Worm (Caenorhabditis elegans) whole organism, L2 larva: Measurements from ENCODE around the gene C51E3.6.
A peak's percentile ranks its signal among the peaks of the same experiment; 100 is the strongest.

Source experiments
- C34F6.9 ChIP-seq: fragments of 150-350 bp; optimal IDR thresholded peaks from 2 replicates; lab custom pipeline; 2014; ENCODE audit warnings: missing biosample characterization, missing genetic modification characterization
- F13H6.1 ChIP-seq: sonication (generic microtip); optimal IDR thresholded peaks from 2 replicates; lab custom pipeline; 2016; ENCODE audit warnings: missing genetic modification characterization, missing compliant biosample characterization
- R02D3.7 ChIP-seq: fragments of 150-350 bp; optimal IDR thresholded peaks from 2 replicates; lab custom pipeline; 2014; ENCODE audit warnings: missing biosample characterization, missing genetic modification characterization
- Y55F3AM.14 ChIP-seq: fragments of 200-800 bp; sonication (Bioruptor generic); optimal IDR thresholded peaks from 2 replicates; lab custom pipeline; 2018; ENCODE audit warnings: mild to moderate bottlenecking, missing genetic modification characterization, missing compliant biosample characterization
- ZK546.5 ChIP-seq: sonication (generic microtip); optimal IDR thresholded peaks from 2 replicates; lab custom pipeline; 2017; ENCODE audit warnings: missing biosample characterization, missing genetic modification characterization
- alr-1 ChIP-seq: fragments of 150-350 bp; optimal IDR thresholded peaks from 2 replicates; lab custom pipeline; 2014; ENCODE audit warnings: missing biosample characterization, missing genetic modification characterization
- aly-2 ChIP-seq: fragments of 150-350 bp; optimal IDR thresholded peaks from 2 replicates; lab custom pipeline; 2014; ENCODE audit warnings: missing biosample characterization, missing genetic modification characterization
- ama-1 ChIP-seq: fragments of 150-350 bp; optimal IDR thresholded peaks from 2 replicates; lab custom pipeline; 2018; ENCODE audit warnings: inconsistent platforms
- blmp-1 ChIP-seq: sonication (generic microtip); optimal IDR thresholded peaks from 2 replicates; lab custom pipeline; 2017; ENCODE audit warnings: missing genetic modification characterization, mild to moderate bottlenecking, missing compliant biosample characterization, antibody characterized with exemption, moderate library complexity; ENCODE audit not compliant: insufficient read depth
- ceh-16 ChIP-seq: fragments of 150-350 bp; optimal IDR thresholded peaks from 2 replicates; lab custom pipeline; 2014; ENCODE audit warnings: missing biosample characterization, missing genetic modification characterization
- ceh-82 ChIP-seq: fragments of 150-350 bp; optimal IDR thresholded peaks from 2 replicates; lab custom pipeline; 2014; ENCODE audit warnings: missing biosample characterization, missing genetic modification characterization
- crh-2 ChIP-seq: sonication (generic microtip); optimal IDR thresholded peaks from 2 replicates; lab custom pipeline; 2017; ENCODE audit warnings: missing biosample characterization, missing genetic modification characterization
- dmd-4 ChIP-seq: sonication (generic microtip); optimal IDR thresholded peaks from 2 replicates; lab custom pipeline; 2017; ENCODE audit warnings: missing biosample characterization, missing genetic modification characterization
- egl-27 ChIP-seq: sonication (generic microtip); optimal IDR thresholded peaks from 3 replicates; lab custom pipeline; 2017; ENCODE audit warnings: missing biosample characterization, missing genetic modification reagents, missing genetic modification characterization
- elt-1 ChIP-seq: fragments of 150-350 bp; optimal IDR thresholded peaks from 2 replicates; lab custom pipeline; 2014; ENCODE audit warnings: missing biosample characterization, missing genetic modification characterization
- elt-3 ChIP-seq: sonication (generic microtip); optimal IDR thresholded peaks from 2 replicates; lab custom pipeline; 2017; ENCODE audit warnings: missing biosample characterization, missing genetic modification characterization
- fos-1 ChIP-seq: fragments of 150-350 bp; optimal IDR thresholded peaks from 2 replicates; lab custom pipeline; 2014; ENCODE audit warnings: missing biosample characterization, missing genetic modification characterization
- gmeb-1 ChIP-seq: fragments of 150-350 bp; optimal IDR thresholded peaks from 2 replicates; lab custom pipeline; 2014; ENCODE audit warnings: missing biosample characterization, missing genetic modification characterization
- lin-11 ChIP-seq: fragments of 150-350 bp; sonication (generic microtip); optimal IDR thresholded peaks from 2 replicates; lab custom pipeline; 2014; ENCODE audit warnings: missing biosample characterization, missing genetic modification characterization, inconsistent platforms, mixed read lengths
- lin-13 ChIP-seq: fragments of 150-350 bp; optimal IDR thresholded peaks from 2 replicates; lab custom pipeline; 2014; ENCODE audit warnings: missing biosample characterization, missing genetic modification reagents, missing genetic modification characterization
- lin-39 ChIP-seq: fragments of 150-350 bp; optimal IDR thresholded peaks from 2 replicates; lab custom pipeline; 2014; ENCODE audit warnings: missing biosample characterization, missing genetic modification reagents, missing genetic modification characterization
- lsy-2 ChIP-seq, 2 experiments: fragments of 150-350 bp in 1 of 2; sonication (generic microtip) in 1 of 2; optimal IDR thresholded peaks; 2 replicates each; lab custom pipeline; 2014 to 2017; ENCODE audit warnings: missing biosample characterization in 2 of 2, missing genetic modification characterization in 2 of 2
- mab-5 ChIP-seq: fragments of 150-350 bp; optimal IDR thresholded peaks from 2 replicates; lab custom pipeline; 2014; ENCODE audit warnings: missing biosample characterization, missing genetic modification characterization
- mbf-1 ChIP-seq: sonication (generic microtip); optimal IDR thresholded peaks from 2 replicates; lab custom pipeline; 2017; ENCODE audit warnings: missing biosample characterization, missing genetic modification characterization
- mdl-1 ChIP-seq, 2 experiments: fragments of 150-350 bp in 1 of 2; sonication (generic microtip) in 1 of 2; optimal IDR thresholded peaks; 2 replicates each; lab custom pipeline; 2017; ENCODE audit warnings: missing biosample characterization in 2 of 2, missing genetic modification characterization in 2 of 2
- nhr-10 ChIP-seq: sonication (generic microtip); optimal IDR thresholded peaks from 2 replicates; lab custom pipeline; 2017; ENCODE audit warnings: missing biosample characterization, missing genetic modification characterization
- nhr-11 ChIP-seq: fragments of 150-350 bp; optimal IDR thresholded peaks from 2 replicates; lab custom pipeline; 2014; ENCODE audit warnings: missing biosample characterization, missing genetic modification characterization
- nhr-12 ChIP-seq: fragments of 150-350 bp; optimal IDR thresholded peaks from 2 replicates; lab custom pipeline; 2014; ENCODE audit warnings: missing biosample characterization, missing genetic modification characterization
- nhr-129 ChIP-seq: fragments of 150-350 bp; optimal IDR thresholded peaks from 2 replicates; lab custom pipeline; 2014; ENCODE audit warnings: missing biosample characterization, missing genetic modification characterization
- nhr-21 ChIP-seq: fragments of 150-350 bp; optimal IDR thresholded peaks from 2 replicates; lab custom pipeline; 2014; ENCODE audit warnings: missing biosample characterization, missing genetic modification characterization
- nhr-23 ChIP-seq: fragments of 150-350 bp; optimal IDR thresholded peaks from 2 replicates; lab custom pipeline; 2014; ENCODE audit warnings: missing biosample characterization, missing genetic modification reagents, missing genetic modification characterization
- nhr-237 ChIP-seq: fragments of 150-350 bp; optimal IDR thresholded peaks from 2 replicates; lab custom pipeline; 2014; ENCODE audit warnings: missing biosample characterization, missing genetic modification characterization
- nhr-25 ChIP-seq: fragments of 150-350 bp; sonication (generic microtip); optimal IDR thresholded peaks from 3 replicates; lab custom pipeline; 2014; ENCODE audit warnings: missing biosample characterization, missing genetic modification characterization
- nhr-6 ChIP-seq: fragments of 150-350 bp; optimal IDR thresholded peaks from 2 replicates; lab custom pipeline; 2014; ENCODE audit warnings: missing biosample characterization, missing genetic modification characterization
- nhr-77 ChIP-seq: fragments of 150-350 bp; optimal IDR thresholded peaks from 2 replicates; lab custom pipeline; 2014; ENCODE audit warnings: missing biosample characterization, missing genetic modification characterization
- peb-1 ChIP-seq: fragments of 150-350 bp; optimal IDR thresholded peaks from 2 replicates; lab custom pipeline; 2014; ENCODE audit warnings: missing biosample characterization, missing genetic modification characterization
- sem-4 ChIP-seq: fragments of 150-350 bp; optimal IDR thresholded peaks from 2 replicates; lab custom pipeline; 2014; ENCODE audit warnings: missing biosample characterization, missing genetic modification reagents, missing genetic modification characterization
- skn-1 ChIP-seq: sonication (generic microtip); optimal IDR thresholded peaks from 2 replicates; lab custom pipeline; 2017; ENCODE audit warnings: missing biosample characterization, missing genetic modification characterization
- sma-3 ChIP-seq: sonication (generic microtip); optimal IDR thresholded peaks from 2 replicates; lab custom pipeline; 2016; ENCODE audit warnings: missing genetic modification reagents, missing genetic modification characterization, missing compliant biosample characterization
- sma-9 ChIP-seq, 2 experiments: fragments of 150-350 bp in 1 of 2; sonication (generic microtip) in 1 of 2; optimal IDR thresholded peaks; 2 replicates each; lab custom pipeline; 2014 to 2016; ENCODE audit warnings: missing genetic modification characterization in 2 of 2, mild to moderate bottlenecking in 1 of 2, missing biosample characterization in 1 of 2, missing compliant biosample characterization in 1 of 2, missing genetic modification reagents in 1 of 2, moderate library complexity in 1 of 2
- snpc-4 ChIP-seq: fragments of 150-350 bp; optimal IDR thresholded peaks from 2 replicates; lab custom pipeline; 2014; ENCODE audit warnings: missing biosample characterization, missing genetic modification characterization
- unc-39 ChIP-seq: fragments of 150-350 bp; optimal IDR thresholded peaks from 2 replicates; lab custom pipeline; 2014; ENCODE audit warnings: missing biosample characterization, missing genetic modification characterization
- unc-55 ChIP-seq: fragments of 150-350 bp; sonication (generic microtip); optimal IDR thresholded peaks from 3 replicates; lab custom pipeline; 2014; ENCODE audit warnings: missing biosample characterization, missing genetic modification reagents, missing genetic modification characterization
- unc-62 ChIP-seq: fragments of 150-350 bp; optimal IDR thresholded peaks from 2 replicates; lab custom pipeline; 2014; ENCODE audit warnings: missing biosample characterization, missing genetic modification reagents, missing genetic modification characterization
- zag-1 ChIP-seq: fragments of 150-350 bp; optimal IDR thresholded peaks from 2 replicates; lab custom pipeline; 2014; ENCODE audit warnings: missing biosample characterization, missing genetic modification characterization
- ztf-1 ChIP-seq: fragments of 200-800 bp; sonication (Bioruptor generic); conservative IDR thresholded peaks from 2 replicates; pipeline ENCODE4 v1.3.6; 2022; ENCODE audit warnings: missing genetic modification characterization, missing compliant biosample characterization
- ztf-11 ChIP-seq: sonication (generic microtip); optimal IDR thresholded peaks from 2 replicates; lab custom pipeline; 2017; ENCODE audit warnings: missing biosample characterization, missing genetic modification characterization
- ztf-4 ChIP-seq: fragments of 150-350 bp; optimal IDR thresholded peaks from 2 replicates; lab custom pipeline; 2014; ENCODE audit warnings: missing biosample characterization, missing genetic modification characterization

Gene C51E3.6

ce11 chrV:10206502-10206901 is 40.2 kb upstream of the C51E3.6 start, which contains the start of gene rpc-25:
rpc-25 (minus strand) TSS chrV:10206602.
- no peak for TF ChIP-seq nhr-77 (tag; lab: Kevin White, UChicago)
- TF ChIP-seq ztf-11 (tag; lab: Kevin White, UChicago) = no peak
- no peak for TF ChIP-seq nhr-25 (tag; lab: Kevin White, UChicago)
- no peak for TF ChIP-seq aly-2 (tag; lab: Kevin White, UChicago)
- TF ChIP-seq mbf-1 = no peak
- TF ChIP-seq peb-1 = no peak
- no peak for TF ChIP-seq skn-1
- TF ChIP-seq, all 48 proteins: peak for 0

DNA sequence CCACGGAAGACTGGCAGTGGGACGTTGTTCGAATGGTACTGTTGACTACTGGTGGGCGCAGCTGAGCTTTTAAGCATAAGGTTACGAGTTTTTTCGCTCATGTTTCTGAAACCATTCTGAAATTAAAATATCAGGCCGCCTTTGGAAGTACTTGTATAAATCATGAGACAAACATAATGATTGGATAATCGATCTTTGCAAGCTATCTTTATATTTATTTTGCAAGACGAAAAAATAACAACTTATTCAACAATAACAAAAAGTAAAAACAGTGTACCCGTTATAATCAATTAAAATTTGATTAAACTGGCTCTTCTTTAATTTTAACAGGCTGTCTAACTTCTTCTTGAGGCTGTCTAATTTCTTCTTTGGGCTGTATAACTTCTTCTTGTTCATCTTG is 39.2 kb upstream of the C51E3.6 start, which contains the start of gene ZK856.16:
Gene ZK856.16 (minus strand): TSS at position 101 of the 400 bp plus-strand sequence.
- TF ChIP-seq nhr-10 (tag; lab: Kevin White, UChicago) = no peak
- no peak for TF ChIP-seq alr-1 (tag; lab: Kevin White, UChicago)
- no peak for TF ChIP-seq nhr-21 (tag; lab: Kevin White, UChicago)
- no peak for TF ChIP-seq egl-27
- no peak for TF ChIP-seq lsy-2 (tag; optimal IDR thresholded peaks at IDR 0.05; lab: Kevin White, UChicago)
- TF ChIP-seq sma-9 (GFP tag; optimal IDR thresholded peaks at IDR 0.05; lab: Kevin White, UChicago) = no peak
- no peak for TF ChIP-seq sma-9 (tag; optimal IDR thresholded peaks at IDR 0.05; lab: Kevin White, UChicago)
- TF ChIP-seq, all 48 proteins: peak for 0

DNA sequence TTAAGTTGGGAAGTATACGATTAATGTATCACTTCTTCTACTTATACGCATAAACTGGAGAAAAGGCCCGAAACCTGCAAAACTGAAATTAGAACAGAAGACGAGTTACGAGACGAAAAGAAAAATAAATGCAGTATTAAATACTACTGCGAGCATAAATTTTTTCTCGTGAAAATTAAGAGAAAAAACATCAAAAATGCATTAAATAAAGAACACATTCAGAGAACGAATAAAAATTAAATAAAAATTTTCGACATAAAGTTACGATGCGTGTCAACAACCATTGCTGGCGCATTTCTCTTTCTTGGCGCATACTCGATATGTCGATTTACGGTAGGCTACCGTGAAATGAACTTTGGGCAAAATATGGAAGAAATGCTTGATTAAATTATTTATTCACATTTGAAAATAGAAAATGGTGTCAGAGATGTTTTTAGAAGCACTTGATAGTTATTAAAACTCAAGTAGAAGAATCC is 38.6 kb upstream of the C51E3.6 start, which contains the start of the genes ZK856.19 and ZK856.11:
Gene ZK856.19 (minus strand): TSS at position 51 of the 476 bp plus-strand sequence.
Gene ZK856.11 (minus strand): TSS at position 76 of the 476 bp plus-strand sequence.
- TF ChIP-seq lin-11 (no peak), ceh-82 (tag; lab: Kevin White, UChicago) (no peak), crh-2 (peak; percentile 76), nhr-129 (tag; lab: Kevin White, UChicago) (peak; percentile 43), blmp-1 (tag; lab: Kevin White, UChicago) (no peak), lin-39 (tag; lab: Kevin White, UChicago) (no peak), ztf-1 (GFP tag; lab: Robert Waterston, UW) (no peak), R02D3.7 (tag; lab: Kevin White, UChicago) (peak; percentile 52), nhr-21 (tag; lab: Kevin White, UChicago) (peak; percentile 41), nhr-23 (no peak), lsy-2 (tag; optimal IDR thresholded peaks at IDR 0.05; lab: Kevin White, UChicago) (peak; percentile 67 to 89), ceh-16 (tag; lab: Kevin White, UChicago) (no peak), aly-2 (tag; lab: Kevin White, UChicago) (no peak), egl-27 (no peak), mdl-1 (tag; optimal IDR thresholded peaks at IDR 0.05; lab: Kevin White, UChicago) (no peak), nhr-10 (tag; lab: Kevin White, UChicago) (no peak), gmeb-1 (tag; lab: Kevin White, UChicago) (peak; percentile 80), lin-13 (peak; percentile 51), zag-1 (no peak), sem-4 (tag; lab: Kevin White, UChicago) (peak; percentile 21), peb-1 (no peak), fos-1 (tag; lab: Kevin White, UChicago) (no peak), ztf-4 (no peak), ama-1 (lab: Kevin White, UChicago) (peak; percentile 25), skn-1 (no peak), nhr-77 (tag; lab: Kevin White, UChicago) (no peak), nhr-237 (tag; lab: Kevin White, UChicago) (no peak), ZK546.5 (tag; lab: Kevin White, UChicago) (no peak), nhr-6 (tag; lab: Kevin White, UChicago) (no peak), nhr-11 (tag; lab: Kevin White, UChicago) (no peak), unc-39 (tag; lab: Kevin White, UChicago) (no peak), dmd-4 (no peak), Y55F3AM.14 (GFP tag; lab: Kevin White, UChicago) (no peak), mbf-1 (no peak), sma-9 (GFP tag; optimal IDR thresholded peaks at IDR 0.05; lab: Kevin White, UChicago) (peak; percentile 41), sma-9 (tag; optimal IDR thresholded peaks at IDR 0.05; lab: Kevin White, UChicago) (no peak), mab-5 (tag; lab: Kevin White, UChicago) (peak; percentile 37), nhr-12 (tag; lab: Kevin White, UChicago) (no peak), elt-1 (tag; lab: Kevin White, UChicago) (no peak), unc-55 (peak; percentile 72), F13H6.1 (no peak), ztf-11 (tag; lab: Kevin White, UChicago) (no peak), sma-3 (GFP tag; lab: Kevin White, UChicago) (peak; percentile 62), C34F6.9 (tag; lab: Kevin White, UChicago) (peak; percentile 86), nhr-25 (tag; lab: Kevin White, UChicago) (peak; percentile 66), elt-3 (no peak), snpc-4 (tag; lab: Kevin White, UChicago) (no peak), alr-1 (tag; lab: Kevin White, UChicago) (no peak), unc-62 (GFP tag; lab: Kevin White, UChicago) (no peak)
